Worm (Caenorhabditis elegans) whole organism, L1 larva: ENCODE data around the gene cyp-32B1.

Experiments
- alr-1 ChIP-seq: fragments of 200-800 bp; sonication (Bioruptor generic); optimal IDR thresholded peaks from 2 replicates; lab custom pipeline; 2018; ENCODE audit warnings: borderline replicate concordance, mild to moderate bottlenecking, missing genetic modification characterization, missing compliant biosample characterization
- aly-2 ChIP-seq: fragments of 150-350 bp; optimal IDR thresholded peaks from 2 replicates; lab custom pipeline; 2014; ENCODE audit warnings: missing biosample characterization, missing genetic modification characterization
- dsc-1 ChIP-seq: sonication (generic microtip); optimal IDR thresholded peaks from 2 replicates; lab custom pipeline; 2016; ENCODE audit warnings: mild to moderate bottlenecking, missing genetic modification characterization, missing compliant biosample characterization
- egl-27 ChIP-seq, 2 experiments: fragments of 150-350 bp in 1 of 2; sonication (generic microtip); optimal IDR thresholded peaks; 3 replicates each; lab custom pipeline; 2017 to 2018; ENCODE audit warnings: missing biosample characterization in 2 of 2, missing genetic modification characterization in 2 of 2, missing genetic modification reagents in 2 of 2
- lin-35 ChIP-seq, 2 experiments: fragments of 150-350 bp; optimal IDR thresholded peaks; 2 replicates each; lab custom pipeline; 2014; ENCODE audit warnings: missing biosample characterization in 2 of 2, missing genetic modification characterization in 2 of 2, missing genetic modification reagents in 2 of 2
- mab-9 ChIP-seq: fragments of 200-800 bp; sonication (Bioruptor generic); IDR thresholded peaks from 2 replicates; pipeline ENCODE4 v1.3.6; 2022; ENCODE audit warnings: missing genetic modification reagents, missing genetic modification characterization, missing compliant biosample characterization
- mdl-1 ChIP-seq, 2 experiments: fragments of 150-350 bp; optimal IDR thresholded peaks; 2 replicates each; lab custom pipeline; 2014 to 2017; ENCODE audit warnings: missing biosample characterization in 2 of 2, missing genetic modification characterization in 2 of 2, inconsistent platforms in 1 of 2
- mef-2 ChIP-seq: fragments of 150-350 bp; optimal IDR thresholded peaks from 2 replicates; lab custom pipeline; 2014; ENCODE audit warnings: missing biosample characterization, missing genetic modification characterization
- nhr-11 ChIP-seq: fragments of 150-350 bp; optimal IDR thresholded peaks from 2 replicates; lab custom pipeline; 2014; ENCODE audit warnings: missing biosample characterization, missing genetic modification characterization
- pqm-1 ChIP-seq: sonication (generic microtip); optimal IDR thresholded peaks from 3 replicates; lab custom pipeline; 2017; ENCODE audit warnings: missing biosample characterization, missing genetic modification characterization
- skn-1 ChIP-seq: fragments of 150-350 bp; optimal IDR thresholded peaks from 2 replicates; lab custom pipeline; 2014; ENCODE audit warnings: missing biosample characterization, missing genetic modification characterization
- tbx-2 ChIP-seq: sonication (generic microtip); optimal IDR thresholded peaks from 2 replicates; lab custom pipeline; 2016; ENCODE audit warnings: missing genetic modification characterization, missing compliant biosample characterization
- unc-62 ChIP-seq: fragments of 150-350 bp; optimal IDR thresholded peaks from 2 replicates; lab custom pipeline; 2014; ENCODE audit warnings: missing biosample characterization, missing genetic modification reagents, missing genetic modification characterization
- ztf-4 ChIP-seq: fragments of 150-350 bp; optimal IDR thresholded peaks from 2 replicates; lab custom pipeline; 2014; ENCODE audit warnings: missing biosample characterization, missing genetic modification characterization

ce11 chrV:2204080-2204479 lies 2.9 kb upstream of the cyp-32B1 start, which contains the start of gene cyp-33C12:
- TF ChIP-seq alr-1 (tag; lab: Kevin White, UChicago): no peak
- no peak for TF ChIP-seq mdl-1 (tag; optimal IDR thresholded peaks at IDR 0.05; lab: Kevin White, UChicago)
- TF ChIP-seq mab-9: no peak
- TF ChIP-seq pqm-1 (tag; lab: Kevin White, UChicago): no peak
- peak; percentile 91 for TF ChIP-seq dsc-1 (tag; lab: Kevin White, UChicago)
- no peak for TF ChIP-seq skn-1
- TF ChIP-seq tbx-2 (tag; lab: Kevin White, UChicago): no peak
- no peak for TF ChIP-seq ztf-4 (tag; lab: Kevin White, UChicago)
- no peak for TF ChIP-seq aly-2 (tag; lab: Kevin White, UChicago)
- no peak for TF ChIP-seq unc-62 (GFP tag; lab: Kevin White, UChicago)
- no peak for TF ChIP-seq mef-2 (tag; lab: Kevin White, UChicago)
- TF ChIP-seq egl-27 (tag; optimal IDR thresholded peaks at IDR 0.05; lab: Kevin White, UChicago): no peak
- TF ChIP-seq lin-35 (GFP tag; optimal IDR thresholded peaks at IDR 0.05; lab: Kevin White, UChicago): no peak
- TF ChIP-seq nhr-11 (tag; lab: Kevin White, UChicago): no peak
